Fruit fly (Drosophila melanogaster) whole organism, adult: ENCODE measurements around the gene her.

Source experiments
- CG12768 ChIP-seq: fragments of 200-800 bp; sonication (Bioruptor generic); optimal IDR thresholded peaks from 2 replicates; lab custom pipeline; 2017; ENCODE audit warnings: missing biosample characterization, missing genetic modification characterization, mild to moderate bottlenecking, moderate library complexity, missing genetic modification reagents
- CG14711 ChIP-seq: fragments of 200-800 bp; sonication (Bioruptor generic); optimal IDR thresholded peaks from 2 replicates; lab custom pipeline; 2018; ENCODE audit warnings: missing biosample characterization, mild to moderate bottlenecking, missing genetic modification characterization, moderate library complexity
- CG1620 ChIP-seq: fragments of 200-800 bp; sonication (Bioruptor generic); optimal IDR thresholded peaks from 2 replicates; lab custom pipeline; 2016; ENCODE audit warnings: missing biosample characterization, missing genetic modification characterization
- CG33017 ChIP-seq: fragments of 200-800 bp; sonication (Bioruptor generic); optimal IDR thresholded peaks from 2 replicates; lab custom pipeline; 2018; ENCODE audit warnings: missing biosample characterization, mild to moderate bottlenecking, missing genetic modification characterization, moderate library complexity
- CG5204 ChIP-seq: fragments of 200-800 bp; sonication (Bioruptor generic); optimal IDR thresholded peaks from 2 replicates; lab custom pipeline; 2016; ENCODE audit warnings: missing biosample characterization, missing genetic modification characterization
- Clk ChIP-seq: fragments of 200-800 bp; sonication (Bioruptor generic); optimal IDR thresholded peaks from 2 replicates; lab custom pipeline; 2017; ENCODE audit warnings: missing biosample characterization, missing genetic modification characterization
- Hr96 ChIP-seq: fragments of 200-800 bp; sonication (Bioruptor generic); optimal IDR thresholded peaks from 2 replicates; lab custom pipeline; 2016; ENCODE audit warnings: missing biosample characterization, missing genetic modification characterization
- Mnt ChIP-seq: fragments of 200-800 bp; sonication (Bioruptor generic); optimal IDR thresholded peaks from 2 replicates; lab custom pipeline; 2016; ENCODE audit warnings: missing biosample characterization, mild to moderate bottlenecking, missing genetic modification characterization
- bab1 ChIP-seq: fragments of 200-800 bp; sonication (Bioruptor generic); optimal IDR thresholded peaks from 3 replicates; lab custom pipeline; 2019; ENCODE audit warnings: missing biosample characterization, mild to moderate bottlenecking, missing genetic modification characterization, moderate library complexity
- cnc ChIP-seq, 2 experiments: fragments of >200 bp; optimal IDR thresholded peaks; 2 replicates each; lab custom pipeline; 2017
- kay ChIP-seq: fragments of 200-800 bp; sonication (Bioruptor generic); peaks from one replicate; lab custom pipeline; 2016; ENCODE audit warnings: missing biosample characterization, missing genetic modification characterization, borderline replicate concordance
- pad ChIP-seq: fragments of 200-800 bp; sonication (Bioruptor generic); optimal IDR thresholded peaks from 3 replicates; lab custom pipeline; 2017; ENCODE audit warnings: missing biosample characterization, missing genetic modification characterization, mild to moderate bottlenecking, moderate library complexity, missing genetic modification reagents

DNA sequence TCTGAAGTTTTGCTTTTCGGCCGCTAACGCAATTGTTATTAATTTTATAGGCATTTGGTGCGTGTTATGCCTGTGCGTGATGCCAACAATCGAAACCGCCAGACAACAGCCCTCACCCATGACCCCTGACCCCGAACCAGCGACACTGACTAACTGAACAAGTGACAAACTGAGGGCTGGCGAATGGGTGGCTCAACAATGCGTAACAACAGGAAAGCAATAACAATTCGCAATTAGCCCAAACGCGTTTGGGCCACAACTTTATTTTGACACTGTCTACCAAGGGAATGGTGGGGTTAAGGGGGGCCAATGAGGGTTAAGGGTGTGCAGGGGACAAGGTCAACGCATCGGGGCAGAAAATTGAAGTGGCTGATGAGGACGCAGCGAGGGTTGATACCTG, 28.1 kb upstream of the her start:
- no peak for TF ChIP-seq CG5204 (GFP tag; lab: Kevin White, UChicago)
- TF ChIP-seq Clk: no peak
- TF ChIP-seq Mnt: no peak
- no peak for TF ChIP-seq CG12768 (GFP tag; lab: Kevin White, UChicago)
- TF ChIP-seq Hr96 (GFP tag; lab: Kevin White, UChicago): no peak
- TF ChIP-seq CG14711 (tag; lab: Kevin White, UChicago): no peak
- no peak for TF ChIP-seq CG33017 (tag; lab: Kevin White, UChicago)
- no peak for TF ChIP-seq pad (GFP tag; lab: Kevin White, UChicago)
- TF ChIP-seq cnc (optimal IDR thresholded peaks at IDR 0.05; lab: Kevin White, UChicago): no peak
- no peak for TF ChIP-seq kay
- TF ChIP-seq CG1620 (GFP tag; lab: Kevin White, UChicago): no peak
- TF ChIP-seq bab1: no peak
